Fruit fly (Drosophila melanogaster): ENCODE measurements around the gene CG45066.

dm6 chr3L:3125649-3126130 lies 14.7 kb upstream of the CG45066 start:
- TF ChIP-seq psq (optimal IDR thresholded peaks at IDR 0.05), result no peak
- no peak for TF ChIP-seq Dll (optimal IDR thresholded peaks at IDR 0.05)
- TF ChIP-seq CG8478 (optimal IDR thresholded peaks at IDR 0.05), result no peak
- TF ChIP-seq usp (GFP tag; optimal IDR thresholded peaks at IDR 0.05), result no peak
- TF ChIP-seq EcR (GFP tag; optimal IDR thresholded peaks at IDR 0.05), result peak in 1 of 2 experiments; percentile 38
- TF ChIP-seq pan (optimal IDR thresholded peaks at IDR 0.05), result no peak
